Worm (Caenorhabditis elegans): ENCODE results near the gene clec-254.

DNA sequence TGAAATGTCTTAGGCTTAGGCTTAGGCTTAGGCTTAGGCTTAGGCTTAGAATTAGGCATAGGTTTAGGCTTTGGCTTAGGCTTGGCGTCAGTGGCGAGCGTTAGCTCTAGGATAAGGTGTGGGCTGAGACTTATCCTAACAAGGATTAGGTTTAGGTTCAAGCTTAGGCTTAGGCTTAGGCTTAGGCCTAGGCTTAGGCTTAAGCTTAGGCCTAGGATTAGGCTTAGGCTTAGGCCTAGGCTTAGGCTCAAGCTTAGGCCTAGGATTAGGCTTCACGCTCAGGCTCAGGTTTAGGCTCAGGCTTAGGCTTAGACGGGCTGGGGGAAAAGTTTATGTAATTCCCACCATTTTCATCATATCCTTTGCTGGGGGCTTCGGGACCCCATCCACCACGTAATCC, 20.3 kb downstream of the clec-254 start:
- no peak for TF ChIP-seq flt-1 (GFP tag; IDR thresholded peaks at IDR 0.05)
- TF ChIP-seq tab-1 (GFP tag; IDR thresholded peaks at IDR 0.05), result no peak
